Worm (Caenorhabditis elegans): ENCODE results near the gene ZK512.1.
A peak's percentile ranks its signal among the peaks of the same experiment; 100 is the strongest.

Gene ZK512.1

DNA sequence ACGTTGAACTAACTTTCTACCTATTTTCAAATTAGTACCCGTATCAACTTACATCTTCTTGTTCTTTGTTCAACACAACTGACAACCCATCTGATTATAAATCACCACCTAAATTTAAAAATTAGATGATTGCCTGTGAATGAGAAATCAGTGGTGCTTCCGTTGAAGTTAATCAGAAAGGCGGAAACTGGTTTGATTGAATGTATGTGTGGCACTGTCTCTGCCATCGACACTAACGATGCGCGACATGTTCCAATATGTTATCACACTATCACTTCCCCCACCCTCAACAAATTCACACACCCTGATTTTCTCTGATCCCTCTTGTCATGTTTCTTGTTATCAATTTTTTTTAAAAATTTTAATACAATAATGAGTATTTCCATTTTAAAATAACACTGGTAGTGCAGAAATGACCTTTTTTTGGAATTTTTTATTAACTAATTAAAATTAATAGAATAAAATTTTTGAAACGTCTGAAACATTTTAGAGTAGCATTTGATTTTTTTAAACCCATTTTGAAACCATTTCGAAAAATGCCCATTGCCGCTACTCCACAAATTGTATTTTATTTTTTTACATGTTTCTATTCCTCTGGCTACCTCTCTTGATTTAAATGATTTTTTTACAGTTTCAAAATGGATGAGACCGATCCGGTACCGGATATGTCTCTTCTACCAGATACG, 4.3 kb downstream of the ZK512.1 start, which contains the start of gene ced-11:
ced-11 (plus strand) TSS at position 636 of the 686 bp plus-strand sequence.
- TF ChIP-seq nhr-11 (tag; optimal IDR thresholded peaks at IDR 0.05) (no peak), lin-39 (tag; optimal IDR thresholded peaks at IDR 0.05) (no peak), unc-55 (GFP tag; optimal IDR thresholded peaks at IDR 0.05) (no peak), fos-1 (tag; optimal IDR thresholded peaks at IDR 0.05) (no peak), skn-1 (tag; optimal IDR thresholded peaks at IDR 0.05) (no peak), nhr-129 (tag; optimal IDR thresholded peaks at IDR 0.05) (no peak), sma-3 (GFP tag; optimal IDR thresholded peaks at IDR 0.05) (peak; percentile 7), ztf-1 (GFP tag; conservative IDR thresholded peaks at IDR 0.05) (no peak), sma-9 (GFP tag; optimal IDR thresholded peaks at IDR 0.05) (peak; percentile 1), sma-9 (tag; optimal IDR thresholded peaks at IDR 0.05) (no peak)

DNA sequence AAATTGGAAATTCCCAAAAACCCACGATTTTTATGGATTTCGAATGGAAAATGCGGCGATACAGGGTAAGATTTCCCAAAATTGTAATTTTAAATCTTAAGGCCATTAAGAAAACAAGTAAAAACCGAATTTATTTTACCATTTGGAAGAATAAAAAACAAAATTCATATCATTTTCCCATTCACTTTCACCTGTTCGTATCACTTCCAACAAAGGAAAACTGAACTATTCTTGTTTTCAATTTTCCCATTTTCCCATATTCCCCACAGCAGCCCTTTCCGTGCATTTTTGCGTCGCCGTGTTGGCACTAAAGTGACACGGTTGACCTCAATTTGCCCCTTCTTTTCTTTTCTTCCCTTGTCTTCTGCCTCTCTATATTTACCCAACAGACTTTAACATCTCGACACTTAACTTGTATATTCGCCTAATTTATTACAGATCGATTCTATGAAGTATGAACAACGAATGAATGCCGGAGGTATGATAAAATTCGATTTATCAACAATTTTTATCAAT, 11.1 kb downstream of the ZK512.1 start, which contains the start of gene sec-16A.1:
sec-16A.1 (plus strand) TSS at position 51 of the 516 bp plus-strand sequence.
- TF ChIP-seq ztf-4 (tag; optimal IDR thresholded peaks at IDR 0.05): no peak
- TF ChIP-seq gmeb-1 (tag; optimal IDR thresholded peaks at IDR 0.05): peak; percentile 42
- no peak for TF ChIP-seq nhr-6 (tag; optimal IDR thresholded peaks at IDR 0.05)
- TF ChIP-seq crh-2 (tag; optimal IDR thresholded peaks at IDR 0.05): peak; percentile 23
- peak; percentile 9 for TF ChIP-seq C34F6.9 (tag; optimal IDR thresholded peaks at IDR 0.05)
- peak in 1 of 2 experiments; percentile 49 for TF ChIP-seq lsy-2 (tag; optimal IDR thresholded peaks at IDR 0.05)
- TF ChIP-seq nhr-129 (tag; optimal IDR thresholded peaks at IDR 0.05): peak; percentile 27
- peak; percentile 83 for TF ChIP-seq blmp-1 (tag; optimal IDR thresholded peaks at IDR 0.05; ENCODE audit: insufficient read depth)
- no peak for TF ChIP-seq mab-5 (tag; optimal IDR thresholded peaks at IDR 0.05)
- peak; percentile 55 for TF ChIP-seq sma-3 (GFP tag; optimal IDR thresholded peaks at IDR 0.05)
- TF ChIP-seq sma-9 (GFP tag; optimal IDR thresholded peaks at IDR 0.05): peak; percentile 32
- no peak for TF ChIP-seq sma-9 (tag; optimal IDR thresholded peaks at IDR 0.05)
- no peak for TF ChIP-seq lin-39 (tag; optimal IDR thresholded peaks at IDR 0.05)
- no peak for TF ChIP-seq elt-3 (tag; optimal IDR thresholded peaks at IDR 0.05)
- no peak for TF ChIP-seq egl-27 (tag; optimal IDR thresholded peaks at IDR 0.05)

DNA sequence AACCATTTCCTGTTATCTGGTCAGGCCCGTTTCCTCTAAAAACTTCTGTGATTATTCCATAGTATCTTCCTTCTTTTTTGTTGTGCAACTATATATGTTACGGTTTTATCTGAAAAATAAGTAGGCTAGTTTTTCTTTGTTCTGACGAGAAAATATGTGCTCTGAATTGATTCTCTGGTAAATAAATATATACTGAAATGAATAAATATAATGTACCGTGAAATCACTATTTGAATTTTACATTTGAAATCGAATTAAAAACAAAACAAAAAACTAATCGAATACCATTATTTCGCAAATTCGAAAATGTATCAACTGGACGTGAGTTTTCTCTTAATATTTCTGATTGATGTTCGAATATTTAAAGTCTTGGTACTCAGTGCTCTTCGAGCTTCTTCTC, 15.8 kb downstream of the ZK512.1 start, which contains the start of gene ZK512.10:
ZK512.10 (plus strand) TSS at position 301 of the 400 bp plus-strand sequence.
- no peak for TF ChIP-seq alr-1 (tag; optimal IDR thresholded peaks at IDR 0.05)

DNA sequence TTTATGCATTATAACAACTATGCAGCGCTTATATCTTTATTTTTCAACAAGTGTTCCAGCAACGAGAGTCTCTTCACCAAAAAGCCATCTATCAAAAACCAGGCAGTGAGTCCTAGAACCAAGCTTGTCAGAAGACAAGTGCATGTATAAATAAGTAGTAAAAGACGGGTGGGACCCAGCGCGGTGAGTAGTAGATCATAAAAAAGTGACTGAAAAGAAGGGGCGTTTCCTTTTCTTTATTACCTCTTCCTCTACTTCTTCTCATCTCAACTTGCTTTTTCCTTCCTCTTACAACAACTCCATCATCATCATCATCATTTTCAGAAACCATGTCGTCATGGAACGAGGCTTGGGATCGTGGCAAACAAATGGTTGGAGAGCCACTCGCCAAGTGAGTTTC, 21.8 kb downstream of the ZK512.1 start, which contains the start of gene eat-4:
eat-4 (plus strand) TSS at position 301 of the 400 bp plus-strand sequence.
- no peak for TF ChIP-seq R02D3.7 (tag; optimal IDR thresholded peaks at IDR 0.05)
- TF ChIP-seq unc-55 (GFP tag; optimal IDR thresholded peaks at IDR 0.05): peak; percentile 2

DNA sequence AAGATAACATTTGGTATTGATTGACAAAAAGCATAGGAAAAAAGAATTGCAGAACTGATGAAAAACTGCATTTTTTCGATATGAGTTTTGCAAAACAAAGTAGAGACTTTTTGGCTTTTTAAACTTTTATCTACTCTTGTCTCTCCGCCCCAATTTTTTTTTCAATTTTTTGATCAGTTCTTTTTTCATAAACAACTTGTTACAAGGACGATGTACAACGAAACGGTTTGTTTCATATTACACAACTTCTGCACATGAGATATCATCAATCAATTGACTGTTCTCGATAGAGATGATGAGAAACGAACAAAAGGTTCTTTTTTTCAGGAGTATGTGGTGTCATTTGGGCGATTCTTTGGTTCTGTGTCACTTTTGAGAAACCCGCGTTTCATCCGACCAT, 23.9 kb downstream of the ZK512.1 start, which contains the start of gene ZK512.7:
ZK512.7 (minus strand) TSS at position 101 of the 400 bp plus-strand sequence.
- no peak for TF ChIP-seq nhr-11 (tag; optimal IDR thresholded peaks at IDR 0.05)
- no peak for TF ChIP-seq R02D3.7 (tag; optimal IDR thresholded peaks at IDR 0.05)
- no peak for TF ChIP-seq ztf-4 (tag; optimal IDR thresholded peaks at IDR 0.05)
- TF ChIP-seq nhr-21 (tag; optimal IDR thresholded peaks at IDR 0.05): no peak

DNA sequence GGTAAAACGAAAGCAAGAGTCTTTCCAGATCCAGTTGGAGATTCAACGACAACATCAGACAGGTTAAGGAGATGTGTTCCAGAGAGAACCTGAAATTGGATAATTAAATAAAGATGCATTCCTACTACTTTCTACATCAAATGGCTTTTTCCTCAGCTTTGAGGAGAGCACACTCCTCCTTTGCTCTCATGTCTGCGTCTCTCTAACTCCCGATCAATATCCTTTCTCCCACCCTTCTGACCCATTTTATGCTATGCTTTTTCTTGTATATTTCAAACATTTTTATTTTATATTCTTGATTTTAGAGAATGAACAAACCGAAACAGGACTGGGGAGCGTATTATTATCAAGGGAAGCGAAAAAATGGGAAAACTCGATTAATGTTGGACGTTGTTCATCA, 29.2 kb downstream of the ZK512.1 start, which contains the start of gene ZK512.11:
ZK512.11 (plus strand) TSS at position 301 of the 400 bp plus-strand sequence.
- TF ChIP-seq unc-55 (GFP tag; optimal IDR thresholded peaks at IDR 0.05) (peak; percentile 19), C34F6.9 (tag; optimal IDR thresholded peaks at IDR 0.05) (peak; percentile 3), egl-27 (tag; optimal IDR thresholded peaks at IDR 0.05) (no peak), ceh-82 (tag; optimal IDR thresholded peaks at IDR 0.05) (no peak), lsy-2 (tag; optimal IDR thresholded peaks at IDR 0.05) (peak in 1 of 2 experiments; percentile 5), nhr-10 (tag; optimal IDR thresholded peaks at IDR 0.05) (no peak)

DNA sequence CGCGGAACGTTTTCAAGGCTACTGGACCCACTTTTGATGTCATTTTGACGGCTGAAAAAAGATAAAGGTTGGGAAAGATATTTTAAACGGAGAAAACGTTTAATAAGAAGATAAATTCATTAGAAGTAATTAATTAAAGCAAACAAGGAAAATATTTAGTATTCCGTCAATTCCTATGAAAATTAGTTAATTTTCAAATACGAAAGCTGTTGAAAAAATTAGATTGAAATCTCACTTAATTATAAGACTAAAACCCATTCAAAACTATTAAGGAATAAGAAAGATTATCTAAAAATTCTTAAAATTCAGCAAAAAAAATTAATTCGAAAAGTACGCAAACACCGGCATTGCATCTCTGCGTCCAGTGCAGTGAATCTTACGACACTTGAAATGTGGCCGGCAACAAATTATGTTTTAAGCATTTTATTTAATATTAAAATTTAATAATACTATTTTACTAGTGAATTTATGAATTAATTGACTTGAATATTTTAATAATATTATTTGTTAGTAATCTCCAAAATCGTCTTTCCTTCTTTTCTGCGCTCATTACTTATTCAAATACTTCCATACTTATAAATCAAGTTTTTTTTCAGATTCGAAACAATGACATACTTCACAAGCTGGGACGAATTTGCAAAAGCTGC, 30.1 kb downstream of the ZK512.1 start, which contains the start of the genes ZK512.2 and ZK512.4:
ZK512.2 (minus strand) TSS at position 51 of the 647 bp plus-strand sequence.
ZK512.4 (plus strand) TSS at position 597 of the 647 bp plus-strand sequence.
- TF ChIP-seq ztf-4 (tag; optimal IDR thresholded peaks at IDR 0.05): no peak
- no peak for TF ChIP-seq lin-11 (tag; optimal IDR thresholded peaks at IDR 0.05)
- TF ChIP-seq R02D3.7 (tag; optimal IDR thresholded peaks at IDR 0.05): no peak
- peak; percentile 7 for TF ChIP-seq crh-2 (tag; optimal IDR thresholded peaks at IDR 0.05)
- peak; percentile 28 for TF ChIP-seq C34F6.9 (tag; optimal IDR thresholded peaks at IDR 0.05)
- TF ChIP-seq nhr-237 (tag; optimal IDR thresholded peaks at IDR 0.05): no peak
- TF ChIP-seq nhr-12 (tag; optimal IDR thresholded peaks at IDR 0.05): no peak
- TF ChIP-seq blmp-1 (tag; optimal IDR thresholded peaks at IDR 0.05; ENCODE audit: insufficient read depth): no peak
- TF ChIP-seq mdl-1 (tag; optimal IDR thresholded peaks at IDR 0.05): no peak
- no peak for TF ChIP-seq sma-9 (GFP tag; optimal IDR thresholded peaks at IDR 0.05)
- no peak for TF ChIP-seq sma-9 (tag; optimal IDR thresholded peaks at IDR 0.05)
- peak in 1 of 2 experiments; percentile 50 for TF ChIP-seq lsy-2 (tag; optimal IDR thresholded peaks at IDR 0.05)
- no peak for TF ChIP-seq elt-3 (tag; optimal IDR thresholded peaks at IDR 0.05)
- TF ChIP-seq sem-4 (tag; optimal IDR thresholded peaks at IDR 0.05): no peak
- TF ChIP-seq mbf-1 (tag; optimal IDR thresholded peaks at IDR 0.05): no peak
- TF ChIP-seq nhr-10 (tag; optimal IDR thresholded peaks at IDR 0.05): no peak
- no peak for TF ChIP-seq nhr-129 (tag; optimal IDR thresholded peaks at IDR 0.05)
- TF ChIP-seq lin-13 (GFP tag; optimal IDR thresholded peaks at IDR 0.05): no peak
- peak; percentile 29 for TF ChIP-seq gmeb-1 (tag; optimal IDR thresholded peaks at IDR 0.05)
- TF ChIP-seq unc-39 (tag; optimal IDR thresholded peaks at IDR 0.05): no peak
- no peak for TF ChIP-seq nhr-11 (tag; optimal IDR thresholded peaks at IDR 0.05)
- TF ChIP-seq aly-2 (tag; optimal IDR thresholded peaks at IDR 0.05): no peak
- no peak for TF ChIP-seq ceh-16 (tag; optimal IDR thresholded peaks at IDR 0.05)

All from whole organism, L2 larva.